Fruit fly (Drosophila melanogaster) whole organism, embryonic: Measurements from ENCODE around the gene CG7231.

Experiments
- Adf1 ChIP-seq: fragments of 200-800 bp; sonication (Bioruptor generic); IDR thresholded peaks from 2 replicates; pipeline ENCODE4 v1.3.6; 2022; ENCODE audit warnings: missing biosample characterization, missing genetic modification characterization
- B-H2 ChIP-seq: fragments of 200-800 bp; sonication (Bioruptor generic); optimal IDR thresholded peaks from 2 replicates; lab custom pipeline; 2018; ENCODE audit warnings: missing biosample characterization, mild to moderate bottlenecking, missing genetic modification characterization
- Bgb ChIP-seq: fragments of 200-800 bp; sonication (Bioruptor generic); IDR thresholded peaks from 2 replicates; pipeline ENCODE4 v1.3.6; 2022; ENCODE audit warnings: missing biosample characterization, missing genetic modification characterization; ENCODE audit not compliant: partially characterized antibody
- Blimp-1 ChIP-seq: fragments of 200-800 bp; sonication (Bioruptor generic); optimal IDR thresholded peaks from 3 replicates; lab custom pipeline; 2018; ENCODE audit warnings: missing biosample characterization, missing genetic modification characterization, mild to moderate bottlenecking, moderate library complexity, missing genetic modification reagents
- CG11247 ChIP-seq: fragments of 200-800 bp; sonication (Bioruptor generic); IDR thresholded peaks from 2 replicates; pipeline ENCODE4 v1.3.6; 2022; ENCODE audit warnings: missing biosample characterization, missing genetic modification characterization
- CG12659 ChIP-seq: fragments of 200-800 bp; sonication (Bioruptor generic); optimal IDR thresholded peaks from 3 replicates; lab custom pipeline; 2017; ENCODE audit warnings: mild to moderate bottlenecking, missing biosample characterization, missing genetic modification reagents, missing genetic modification characterization
- CG17829 ChIP-seq: fragments of 200-800 bp; optimal IDR thresholded peaks from 2 replicates; lab custom pipeline; 2019; ENCODE audit warnings: missing biosample characterization, mild to moderate bottlenecking, missing genetic modification characterization, moderate library complexity
- CG18764 ChIP-seq: fragments of 200-800 bp; sonication (Bioruptor generic); optimal IDR thresholded peaks from 3 replicates; lab custom pipeline; 2016; ENCODE audit warnings: missing biosample characterization, missing genetic modification characterization
- CG2712 ChIP-seq: fragments of 200-800 bp; optimal IDR thresholded peaks from 3 replicates; lab custom pipeline; 2019; ENCODE audit warnings: missing biosample characterization, mild to moderate bottlenecking, missing genetic modification characterization, moderate library complexity
- CG33557 ChIP-seq: fragments of 200-800 bp; sonication (Bioruptor generic); optimal IDR thresholded peaks from 2 replicates; lab custom pipeline; 2019; ENCODE audit warnings: missing biosample characterization, mild to moderate bottlenecking, missing genetic modification characterization, moderate library complexity
- CG34422 ChIP-seq: fragments of 200-800 bp; sonication (Bioruptor generic); IDR thresholded peaks from 3 replicates; pipeline ENCODE4 v1.3.6; 2022; ENCODE audit warnings: missing biosample characterization, missing genetic modification characterization
- CG6791 ChIP-seq: fragments of 200-800 bp; sonication (Bioruptor generic); IDR thresholded peaks from 3 replicates; pipeline ENCODE4 v1.3.6; 2022; ENCODE audit warnings: missing biosample characterization, missing genetic modification characterization; ENCODE audit not compliant: partially characterized antibody
- CG6854 ChIP-seq: fragments of 200-800 bp; sonication (Bioruptor generic); optimal IDR thresholded peaks from 3 replicates; lab custom pipeline; 2017; ENCODE audit warnings: missing biosample characterization, mild to moderate bottlenecking, missing genetic modification characterization
- CG7372 ChIP-seq: fragments of 200-800 bp; sonication (Bioruptor generic); IDR thresholded peaks from 2 replicates; pipeline ENCODE4 v1.3.6; 2022; ENCODE audit warnings: missing biosample characterization, missing genetic modification characterization
- CG7839 ChIP-seq: fragments of 200-800 bp; sonication (Bioruptor generic); optimal IDR thresholded peaks from 3 replicates; lab custom pipeline; 2018; ENCODE audit warnings: missing biosample characterization, mild to moderate bottlenecking, missing genetic modification characterization, moderate library complexity
- CG8765 ChIP-seq: fragments of 200-800 bp; sonication (Bioruptor generic); IDR thresholded peaks from 2 replicates; pipeline ENCODE4 v1.3.6; 2022; ENCODE audit warnings: missing biosample characterization, missing genetic modification characterization
- CG9797 ChIP-seq: fragments of 200-800 bp; sonication (Bioruptor generic); optimal IDR thresholded peaks from 3 replicates; lab custom pipeline; 2018; ENCODE audit warnings: missing biosample characterization, mild to moderate bottlenecking, missing genetic modification characterization
- CrebB ChIP-seq: fragments of 200-800 bp; sonication (Bioruptor generic); optimal IDR thresholded peaks from 3 replicates; lab custom pipeline; 2018; ENCODE audit warnings: missing biosample characterization, mild to moderate bottlenecking, missing genetic modification characterization
- Dbx ChIP-seq: fragments of 200-800 bp; sonication (Bioruptor generic); IDR thresholded peaks from 3 replicates; pipeline ENCODE4 v1.3.6; 2022; ENCODE audit warnings: missing biosample characterization, missing genetic modification characterization
- Dip3 ChIP-seq: fragments of 200-800 bp; sonication (Bioruptor generic); optimal IDR thresholded peaks from 3 replicates; lab custom pipeline; 2016; ENCODE audit warnings: missing biosample characterization, missing genetic modification characterization
- Dref ChIP-seq: fragments of 200-800 bp; sonication (Bioruptor generic); IDR thresholded peaks from 2 replicates; pipeline ENCODE4 v1.3.6; 2022; ENCODE audit warnings: missing biosample characterization, missing genetic modification characterization
- Gug ChIP-seq: fragments of 200-800 bp; sonication (Bioruptor generic); IDR thresholded peaks from 4 replicates; pipeline ENCODE4 v1.3.6; 2022; ENCODE audit warnings: missing biosample characterization, missing genetic modification characterization
- Opbp ChIP-seq: fragments of 200-800 bp; sonication (Bioruptor generic); IDR thresholded peaks from 3 replicates; pipeline ENCODE4 v1.3.6; 2022; ENCODE audit warnings: missing biosample characterization, missing genetic modification characterization; ENCODE audit not compliant: partially characterized antibody
- Ravus ChIP-seq: fragments of 200-800 bp; sonication (Bioruptor generic); IDR thresholded peaks from 2 replicates; pipeline ENCODE4 v1.3.6; 2022; ENCODE audit warnings: missing biosample characterization, missing genetic modification characterization
- Trl ChIP-seq, 3 experiments: fragments of >200 bp in 2 of 3; fragments of 200-800 bp in 1 of 3; sonication (Bioruptor generic) in 1 of 3; optimal IDR thresholded peaks; 2 replicates in 1 of 3; 3 replicates in 2 of 3; lab custom pipeline; 2016 to 2017; ENCODE audit warnings: missing biosample characterization in 1 of 3, missing genetic modification characterization in 1 of 3
- abd-A ChIP-seq: fragments of 200-800 bp; sonication (Bioruptor generic); optimal IDR thresholded peaks from 3 replicates; lab custom pipeline; 2019; ENCODE audit warnings: missing biosample characterization, mild to moderate bottlenecking, missing genetic modification characterization, moderate library complexity
- amos ChIP-seq: fragments of 200-800 bp; sonication (Bioruptor generic); IDR thresholded peaks from 2 replicates; pipeline ENCODE4 v1.3.6; 2022; ENCODE audit warnings: missing biosample characterization, missing genetic modification characterization; ENCODE audit not compliant: partially characterized antibody
- caup ChIP-seq: fragments of 200-800 bp; sonication (Bioruptor generic); optimal IDR thresholded peaks from 3 replicates; lab custom pipeline; 2017; ENCODE audit warnings: missing biosample characterization, mild to moderate bottlenecking, missing genetic modification characterization, moderate library complexity; ENCODE audit not compliant: severe bottlenecking
- cg ChIP-seq: fragments of 200-800 bp; sonication (Bioruptor generic); optimal IDR thresholded peaks from 3 replicates; lab custom pipeline; 2019; ENCODE audit warnings: missing biosample characterization, mild to moderate bottlenecking, missing genetic modification characterization, moderate library complexity
- chinmo ChIP-seq: fragments of 200-800 bp; sonication (Bioruptor generic); IDR thresholded peaks from 4 replicates; pipeline ENCODE4 v1.3.6; 2022; ENCODE audit warnings: missing biosample characterization, missing genetic modification characterization; ENCODE audit not compliant: partially characterized antibody
- chm ChIP-seq: fragments of 200-800 bp; sonication (Bioruptor generic); IDR thresholded peaks from 2 replicates; pipeline ENCODE4 v1.3.6; 2022; ENCODE audit warnings: missing biosample characterization, missing genetic modification characterization
- ci ChIP-seq: fragments of 200-800 bp; sonication (Bioruptor generic); IDR thresholded peaks from 3 replicates; pipeline ENCODE4 v1.3.6; 2022; ENCODE audit warnings: missing biosample characterization, missing genetic modification characterization
- esg ChIP-seq: fragments of 200-800 bp; sonication (Bioruptor generic); conservative IDR thresholded peaks from 2 replicates; pipeline ENCODE4 v1.3.6; 2022; ENCODE audit warnings: missing biosample characterization, missing genetic modification characterization
- eve ChIP-seq, 2 experiments: fragments of >200 bp; optimal IDR thresholded peaks; 2 replicates each; lab custom pipeline; 2017; ENCODE audit warnings: missing biosample characterization in 2 of 2, missing genetic modification characterization in 2 of 2
- gem ChIP-seq: fragments of 200-800 bp; sonication (Bioruptor generic); optimal IDR thresholded peaks from 2 replicates; lab custom pipeline; 2019; ENCODE audit warnings: missing biosample characterization, mild to moderate bottlenecking, missing genetic modification characterization, moderate library complexity
- gro ChIP-seq: fragments of 200-800 bp; sonication (Bioruptor generic); optimal IDR thresholded peaks from 2 replicates; lab custom pipeline; 2016; ENCODE audit warnings: missing biosample characterization, missing genetic modification characterization
- nerfin-1 ChIP-seq: fragments of 200-800 bp; sonication (Bioruptor generic); optimal IDR thresholded peaks from 3 replicates; lab custom pipeline; 2019; ENCODE audit warnings: missing biosample characterization, mild to moderate bottlenecking, missing genetic modification characterization, moderate library complexity
- onecut ChIP-seq: fragments of 200-800 bp; sonication (Bioruptor generic); IDR thresholded peaks from 2 replicates; pipeline ENCODE4 v1.3.6; 2022; ENCODE audit warnings: missing biosample characterization, missing genetic modification characterization
- pho ChIP-seq: fragments of 200-800 bp; sonication (Bioruptor generic); optimal IDR thresholded peaks from 2 replicates; lab custom pipeline; 2016; ENCODE audit warnings: missing biosample characterization, missing genetic modification characterization
- pzg ChIP-seq: fragments of 200-800 bp; sonication (Bioruptor generic); optimal IDR thresholded peaks from 3 replicates; lab custom pipeline; 2018; ENCODE audit warnings: missing biosample characterization, mild to moderate bottlenecking, missing genetic modification characterization, moderate library complexity
- salm ChIP-seq: fragments of 200-800 bp; sonication (Bioruptor generic); optimal IDR thresholded peaks from 2 replicates; lab custom pipeline; 2018; ENCODE audit warnings: missing biosample characterization, mild to moderate bottlenecking, missing genetic modification characterization
- sc ChIP-seq, 3 experiments: fragments of >200 bp in 2 of 3; fragments of 200-800 bp in 1 of 3; sonication (Bioruptor generic) in 1 of 3; optimal IDR thresholded peaks; 2 replicates in 2 of 3; 3 replicates in 1 of 3; lab custom pipeline; 2017; ENCODE audit warnings: mild to moderate bottlenecking in 1 of 3, missing biosample characterization in 1 of 3, missing genetic modification characterization in 1 of 3, missing genetic modification reagents in 1 of 3
- sd ChIP-seq: fragments of 200-800 bp; sonication (Bioruptor generic); optimal IDR thresholded peaks from 3 replicates; lab custom pipeline; 2018; ENCODE audit warnings: missing biosample characterization, mild to moderate bottlenecking, missing genetic modification characterization, moderate library complexity
- slbo ChIP-seq: fragments of 200-800 bp; sonication (Bioruptor generic); IDR thresholded peaks from 2 replicates; pipeline ENCODE4 v1.3.6; 2022; ENCODE audit warnings: missing biosample characterization, missing genetic modification characterization
- sna ChIP-seq: fragments of 200-800 bp; sonication (Bioruptor generic); IDR thresholded peaks from 2 replicates; pipeline ENCODE4 v1.3.6; 2022; ENCODE audit warnings: missing biosample characterization, missing genetic modification characterization; ENCODE audit not compliant: partially characterized antibody
- stwl ChIP-seq: fragments of 200-800 bp; sonication (Bioruptor generic); optimal IDR thresholded peaks from 3 replicates; lab custom pipeline; 2018; ENCODE audit warnings: missing biosample characterization, mild to moderate bottlenecking, missing genetic modification characterization, moderate library complexity

The CG7231 gene

dm6 chr2L:7984059-7984800 lies 484 bp downstream of the CG7231 start, which contains the start of gene Snoo (continued):
- TF ChIP-seq cg (GFP tag; lab: Kevin White, UChicago), result peak; percentile 38
- TF ChIP-seq caup, result peak; percentile 28
- TF ChIP-seq gro (GFP tag; lab: Kevin White, UChicago), result peak; percentile 40
- TF ChIP-seq chinmo (GFP tag; lab: Robert Waterston, UW), result peak; percentile 87; the same call in 2 of the 4 replicates
- peak; percentile 58; the same call in 2 of the 3 replicates for TF ChIP-seq Opbp (GFP tag; lab: Robert Waterston, UW)
- TF ChIP-seq ci, result peak; percentile 72; the same call in 2 of the 3 replicates
- TF ChIP-seq pzg, result peak; percentile 88
- peak; percentile 7 for TF ChIP-seq CG2712 (tag; lab: Kevin White, UChicago)
- TF ChIP-seq stwl (tag; lab: Kevin White, UChicago), result peak; percentile 64
- peak in 1 of 2 experiments; percentile 43 for TF ChIP-seq eve (GFP tag; optimal IDR thresholded peaks at IDR 0.05; lab: Kevin White, UChicago)
- peak; percentile 45 for TF ChIP-seq B-H2 (GFP tag; lab: Kevin White, UChicago)
- TF ChIP-seq Dbx (GFP tag; lab: Robert Waterston, UW), result peak; percentile 35; the same call in 2 of the 3 replicates
- no peak for TF ChIP-seq CG7839 (tag; lab: Kevin White, UChicago)
- peak; percentile 54; the same call in 1 of the 2 replicates for TF ChIP-seq chm
- no peak for TF ChIP-seq nerfin-1 (tag; lab: Kevin White, UChicago)
- TF ChIP-seq sd (tag; lab: Kevin White, UChicago), result peak; percentile 15
- peak; percentile 15 for TF ChIP-seq CrebB
- TF ChIP-seq CG33557, result no peak
- no peak for TF ChIP-seq Dip3 (GFP tag; lab: Kevin White, UChicago)
- TF ChIP-seq onecut (GFP tag; lab: Robert Waterston, UW), result peak; percentile 17; the same call in 1 of the 2 replicates
- peak; percentile 44 for TF ChIP-seq CG12659 (GFP tag; lab: Kevin White, UChicago)
- TF ChIP-seq abd-A (tag; lab: Kevin White, UChicago), result peak; percentile 28
- TF ChIP-seq pho (GFP tag; lab: Kevin White, UChicago), result no peak
- peak; percentile 23; the same call in 1 of the 2 replicates for TF ChIP-seq amos (GFP tag; lab: Robert Waterston, UW)
- peak; percentile 36 for TF ChIP-seq slbo
- peak; percentile 3 for TF ChIP-seq Blimp-1
- 0 out of 2 replicates have a peak, but pooled peaks have one; percentile 46 for TF ChIP-seq sna (GFP tag; lab: Robert Waterston, UW)
- TF ChIP-seq CG17829, result peak; percentile 24
- peak; percentile 33; the same call in 1 of the 2 replicates for TF ChIP-seq Adf1 (GFP tag; lab: Robert Waterston, UW)
- peak; percentile 2 for TF ChIP-seq salm (tag; lab: Kevin White, UChicago)
- no peak for TF ChIP-seq CG18764 (GFP tag; lab: Kevin White, UChicago)
- TF ChIP-seq CG34422 (GFP tag; lab: Robert Waterston, UW), result peak; percentile 23; the same call in 1 of the 3 replicates
- no peak for TF ChIP-seq CG11247 (GFP tag; lab: Robert Waterston, UW)
- TF ChIP-seq CG7372 (GFP tag; lab: Robert Waterston, UW), result no peak
- peak; percentile 18 for TF ChIP-seq CG6854 (GFP tag; lab: Kevin White, UChicago)
- TF ChIP-seq Gug, result no peak
- peak; percentile 90 to 94 for TF ChIP-seq Trl (optimal IDR thresholded peaks at IDR 0.05; lab: Kevin White, UChicago)
- peak; percentile 71 for TF ChIP-seq Trl (GFP tag; optimal IDR thresholded peaks at IDR 0.05; lab: Kevin White, UChicago)
- TF ChIP-seq Bgb, result peak; percentile 61
- TF ChIP-seq Ravus (GFP tag; lab: Robert Waterston, UW), result no peak
- peak; percentile 90 for TF ChIP-seq CG9797 (GFP tag; lab: Kevin White, UChicago)
- no peak for TF ChIP-seq esg
- no peak for TF ChIP-seq sc (optimal IDR thresholded peaks at IDR 0.05; lab: Kevin White, UChicago)
- TF ChIP-seq sc (GFP tag; optimal IDR thresholded peaks at IDR 0.05; lab: Kevin White, UChicago), result no peak
- peak; percentile 59; the same call in 1 of the 3 replicates for TF ChIP-seq CG6791 (GFP tag; lab: Robert Waterston, UW)
- no peak for TF ChIP-seq gem (tag; lab: Kevin White, UChicago)
- no peak for TF ChIP-seq CG8765
- TF ChIP-seq Dref (GFP tag; lab: Robert Waterston, UW), result no peak
